Fruit fly (Drosophila melanogaster): Measurements from ENCODE around the gene CG16965.

CG16965 gene

dm6 chr2L:12005436-12006396 is 24.3 kb downstream of the CG16965 start:
- TF ChIP-seq Jra (GFP tag; optimal IDR thresholded peaks at IDR 0.05) (peak; percentile 40), foxo (GFP tag; optimal IDR thresholded peaks at IDR 0.05) (no peak), br (GFP tag; optimal IDR thresholded peaks at IDR 0.05) (peak; percentile 59), dl (GFP tag; optimal IDR thresholded peaks at IDR 0.05; ENCODE audit: insufficient read depth in 1 of 2, partially characterized antibody in 2 of 2) (peak; percentile 59 to 62), GATAd (GFP tag; optimal IDR thresholded peaks at IDR 0.05) (no peak), Dif (GFP tag; optimal IDR thresholded peaks at IDR 0.05; ENCODE audit: partially characterized antibody) (no peak), Dfd (GFP tag; optimal IDR thresholded peaks at IDR 0.05) (no peak), ey (GFP tag; optimal IDR thresholded peaks at IDR 0.05) (no peak), psq (GFP tag; optimal IDR thresholded peaks at IDR 0.05) (peak; percentile 5), pan (optimal IDR thresholded peaks at IDR 0.05) (no peak), Myc (optimal IDR thresholded peaks at IDR 0.05) (no peak), sage (GFP tag; optimal IDR thresholded peaks at IDR 0.05) (peak; percentile 53), Hr78 (GFP tag; optimal IDR thresholded peaks at IDR 0.05) (no peak), brk (GFP tag; optimal IDR thresholded peaks at IDR 0.05) (no peak), tai (GFP tag; optimal IDR thresholded peaks at IDR 0.05) (no peak), Sp1 (GFP tag; optimal IDR thresholded peaks at IDR 0.05) (peak; percentile 27), Rel (GFP tag; optimal IDR thresholded peaks at IDR 0.05) (no peak), Rel (tag; optimal IDR thresholded peaks at IDR 0.05) (peak; percentile 100), rgr (GFP tag; optimal IDR thresholded peaks at IDR 0.05) (peak; percentile 1), usp (GFP tag; optimal IDR thresholded peaks at IDR 0.05) (no peak), lola (GFP tag; optimal IDR thresholded peaks at IDR 0.05) (no peak), HLH106 (tag; optimal IDR thresholded peaks at IDR 0.05) (no peak), fru (GFP tag; optimal IDR thresholded peaks at IDR 0.05) (peak; percentile 23), dmrt93B (GFP tag; optimal IDR thresholded peaks at IDR 0.05) (no peak), Mio (GFP tag; optimal IDR thresholded peaks at IDR 0.05) (no peak), OdsH (GFP tag; optimal IDR thresholded peaks at IDR 0.05) (no peak), CG9705 (GFP tag; optimal IDR thresholded peaks at IDR 0.05) (no peak), CrebA (GFP tag; optimal IDR thresholded peaks at IDR 0.05; ENCODE audit: borderline replicate concordance) (no peak), sv (GFP tag; optimal IDR thresholded peaks at IDR 0.05) (no peak), Hr83 (GFP tag; optimal IDR thresholded peaks at IDR 0.05; ENCODE audit: poor library complexity, severe bottlenecking) (no peak)

- TF ChIP-seq Sp1 (GFP tag; optimal IDR thresholded peaks at IDR 0.05) = peak; percentile 97
- TF ChIP-seq tai (GFP tag; optimal IDR thresholded peaks at IDR 0.05) = no peak
- peak; percentile 83 for TF ChIP-seq rgr (GFP tag; optimal IDR thresholded peaks at IDR 0.05)
- TF ChIP-seq Jra (GFP tag; optimal IDR thresholded peaks at IDR 0.05) = no peak
- peak; percentile 62 to 88 for TF ChIP-seq foxo (GFP tag; optimal IDR thresholded peaks at IDR 0.05)
- peak; percentile 70 for TF ChIP-seq jim (GFP tag; optimal IDR thresholded peaks at IDR 0.05)
- TF ChIP-seq Vsx2 (GFP tag; optimal IDR thresholded peaks at IDR 0.05; ENCODE audit: partially characterized antibody) = no peak
- TF ChIP-seq psq (GFP tag; optimal IDR thresholded peaks at IDR 0.05) = peak; percentile 88
- no peak for TF ChIP-seq Hr78 (GFP tag; optimal IDR thresholded peaks at IDR 0.05)
- no peak for TF ChIP-seq Abd-B (GFP tag; optimal IDR thresholded peaks at IDR 0.05)
- peak; percentile 78 for TF ChIP-seq Hr83 (GFP tag; optimal IDR thresholded peaks at IDR 0.05; ENCODE audit: poor library complexity, severe bottlenecking)
- TF ChIP-seq h (GFP tag; optimal IDR thresholded peaks at IDR 0.05) = peak; percentile 64
- TF ChIP-seq sage (GFP tag; optimal IDR thresholded peaks at IDR 0.05) = peak; percentile 77
- peak; percentile 95 for TF ChIP-seq HLH106 (tag; optimal IDR thresholded peaks at IDR 0.05)
- peak; percentile 56 to 70 for TF ChIP-seq dl (GFP tag; optimal IDR thresholded peaks at IDR 0.05; ENCODE audit: insufficient read depth in 1 of 2, partially characterized antibody in 2 of 2)
- TF ChIP-seq Hnf4 (GFP tag; optimal IDR thresholded peaks at IDR 0.05) = no peak
- TF ChIP-seq Rel (GFP tag; optimal IDR thresholded peaks at IDR 0.05) = no peak
- peak; percentile 87 for TF ChIP-seq Rel (tag; optimal IDR thresholded peaks at IDR 0.05)
- TF ChIP-seq CG9705 (GFP tag; optimal IDR thresholded peaks at IDR 0.05) = peak; percentile 87
- peak; percentile 86 for TF ChIP-seq dmrt93B (GFP tag; optimal IDR thresholded peaks at IDR 0.05)
- no peak for TF ChIP-seq Mio (GFP tag; optimal IDR thresholded peaks at IDR 0.05)
- peak; percentile 93 for TF ChIP-seq woc (GFP tag; optimal IDR thresholded peaks at IDR 0.05)
- no peak for TF ChIP-seq N (GFP tag; optimal IDR thresholded peaks at IDR 0.05)
- peak; percentile 88 for TF ChIP-seq sv (GFP tag; optimal IDR thresholded peaks at IDR 0.05)
- no peak for TF ChIP-seq usp (GFP tag; optimal IDR thresholded peaks at IDR 0.05)
- TF ChIP-seq pan (optimal IDR thresholded peaks at IDR 0.05) = no peak
- TF ChIP-seq CG32264 (GFP tag; optimal IDR thresholded peaks at IDR 0.05) = peak; percentile 46
- peak; percentile 54 for TF ChIP-seq ey (GFP tag; optimal IDR thresholded peaks at IDR 0.05)
- TF ChIP-seq OdsH (GFP tag; optimal IDR thresholded peaks at IDR 0.05) = peak; percentile 86
- no peak for TF ChIP-seq GATAd (GFP tag; optimal IDR thresholded peaks at IDR 0.05)
- TF ChIP-seq br (GFP tag; optimal IDR thresholded peaks at IDR 0.05) = peak; percentile 57
- no peak for TF ChIP-seq Dif (GFP tag; optimal IDR thresholded peaks at IDR 0.05; ENCODE audit: partially characterized antibody)
- TF ChIP-seq lola (GFP tag; optimal IDR thresholded peaks at IDR 0.05) = no peak
- no peak for TF ChIP-seq brk (GFP tag; optimal IDR thresholded peaks at IDR 0.05)
- TF ChIP-seq fru (GFP tag; optimal IDR thresholded peaks at IDR 0.05) = peak; percentile 83
- TF ChIP-seq CrebA (GFP tag; optimal IDR thresholded peaks at IDR 0.05; ENCODE audit: borderline replicate concordance) = no peak
- no peak for TF ChIP-seq Myc (optimal IDR thresholded peaks at IDR 0.05)
- no peak for TF ChIP-seq dsf (GFP tag; optimal IDR thresholded peaks at IDR 0.05; ENCODE audit: borderline replicate concordance)
- TF ChIP-seq Dfd (GFP tag; optimal IDR thresholded peaks at IDR 0.05) = peak; percentile 30
These were observed 25.3 kb downstream of the CG16965 start for dm6 chr2L:12006397-12007330.
